Fruit fly (Drosophila melanogaster) whole organism, embryonic: ENCODE data around the gene CG5938.

Experiments
- B-H2 ChIP-seq: fragments of 200-800 bp; sonication (Bioruptor generic); optimal IDR thresholded peaks from 2 replicates; lab custom pipeline; 2018; ENCODE audit warnings: missing biosample characterization, mild to moderate bottlenecking, missing genetic modification characterization
- BtbVII ChIP-seq: fragments of 200-800 bp; sonication (Bioruptor generic); optimal IDR thresholded peaks from 3 replicates; lab custom pipeline; 2017; ENCODE audit warnings: missing biosample characterization, mild to moderate bottlenecking, missing genetic modification characterization
- CG1024 ChIP-seq: fragments of 200-800 bp; sonication (Bioruptor generic); IDR thresholded peaks from 2 replicates; pipeline ENCODE4 v1.3.6; 2022; ENCODE audit warnings: missing biosample characterization, missing genetic modification characterization
- CG11456 ChIP-seq: fragments of 200-800 bp; sonication (Bioruptor generic); IDR thresholded peaks from 3 replicates; pipeline ENCODE4 v1.3.6; 2022; ENCODE audit warnings: missing biosample characterization, missing genetic modification characterization
- CG12104 ChIP-seq: fragments of 200-800 bp; sonication (Bioruptor generic); optimal IDR thresholded peaks from 3 replicates; lab custom pipeline; 2016; ENCODE audit warnings: missing biosample characterization, missing genetic modification characterization
- CG12659 ChIP-seq: fragments of 200-800 bp; sonication (Bioruptor generic); optimal IDR thresholded peaks from 3 replicates; lab custom pipeline; 2017; ENCODE audit warnings: mild to moderate bottlenecking, missing biosample characterization, missing genetic modification reagents, missing genetic modification characterization
- CG12744 ChIP-seq: fragments of 200-800 bp; sonication (Bioruptor generic); optimal IDR thresholded peaks from 2 replicates; lab custom pipeline; 2016; ENCODE audit warnings: missing biosample characterization, missing genetic modification characterization
- CG13424 ChIP-seq: fragments of 200-800 bp; sonication (Bioruptor generic); optimal IDR thresholded peaks from 2 replicates; lab custom pipeline; 2019; ENCODE audit warnings: missing biosample characterization, mild to moderate bottlenecking, missing genetic modification characterization, moderate library complexity
- CG14710 ChIP-seq: fragments of 200-800 bp; sonication (Bioruptor generic); optimal IDR thresholded peaks from 3 replicates; lab custom pipeline; 2019; ENCODE audit warnings: missing biosample characterization, mild to moderate bottlenecking, missing genetic modification characterization, moderate library complexity
- CG16863 ChIP-seq: fragments of 200-800 bp; sonication (Bioruptor generic); optimal IDR thresholded peaks from 3 replicates; lab custom pipeline; 2016; ENCODE audit warnings: missing biosample characterization, missing genetic modification characterization
- CG18476 ChIP-seq: fragments of 200-800 bp; sonication (Bioruptor generic); optimal IDR thresholded peaks from 2 replicates; lab custom pipeline; 2016; ENCODE audit warnings: missing biosample characterization, mild to moderate bottlenecking, missing genetic modification characterization
- CG31224 ChIP-seq: fragments of 200-800 bp; sonication (Bioruptor generic); IDR thresholded peaks from 2 replicates; pipeline ENCODE4 v1.3.6; 2022; ENCODE audit warnings: missing biosample characterization, missing genetic modification characterization
- CG3163 ChIP-seq: fragments of 200-800 bp; sonication (Bioruptor generic); optimal IDR thresholded peaks from 3 replicates; lab custom pipeline; 2016; ENCODE audit warnings: missing biosample characterization, missing genetic modification characterization
- CG32532 ChIP-seq: fragments of 200-800 bp; sonication (Bioruptor generic); IDR thresholded peaks from 2 replicates; pipeline ENCODE4 v1.3.6; 2022; ENCODE audit warnings: missing biosample characterization, missing genetic modification characterization
- CG3838 ChIP-seq: fragments of 200-800 bp; sonication (Bioruptor generic); optimal IDR thresholded peaks from 3 replicates; lab custom pipeline; 2016; ENCODE audit warnings: missing biosample characterization, missing genetic modification characterization
- CG6254 ChIP-seq: fragments of 200-800 bp; sonication (Bioruptor generic); optimal IDR thresholded peaks from 3 replicates; lab custom pipeline; 2017; ENCODE audit warnings: mild to moderate bottlenecking, missing biosample characterization, missing genetic modification reagents, missing genetic modification characterization
- CG6272 ChIP-seq: fragments of 200-800 bp; sonication (Bioruptor generic); IDR thresholded peaks from 2 replicates; pipeline ENCODE4 v1.3.6; 2022; ENCODE audit warnings: missing biosample characterization, missing genetic modification characterization
- CG7745 ChIP-seq: fragments of 200-800 bp; sonication (Bioruptor generic); optimal IDR thresholded peaks from 2 replicates; lab custom pipeline; 2018; ENCODE audit warnings: missing biosample characterization, mild to moderate bottlenecking, missing genetic modification characterization, moderate library complexity
- CG8478 ChIP-seq: fragments of >200 bp; optimal IDR thresholded peaks from 2 replicates; lab custom pipeline; 2018
- CG8765 ChIP-seq: fragments of 200-800 bp; sonication (Bioruptor generic); IDR thresholded peaks from 2 replicates; pipeline ENCODE4 v1.3.6; 2022; ENCODE audit warnings: missing biosample characterization, missing genetic modification characterization
- D ChIP-seq, 2 experiments: fragments of 200-800 bp in 1 of 2; fragments of >200 bp in 1 of 2; sonication (Bioruptor generic) in 1 of 2; optimal IDR thresholded peaks; 2 replicates in 1 of 2; 3 replicates in 1 of 2; lab custom pipeline; 2017; ENCODE audit warnings: mild to moderate bottlenecking in 1 of 2, missing biosample characterization in 1 of 2, missing genetic modification characterization in 1 of 2, missing genetic modification reagents in 1 of 2
- Dp ChIP-seq: fragments of 200-800 bp; sonication (Bioruptor generic); optimal IDR thresholded peaks from 2 replicates; lab custom pipeline; 2018; ENCODE audit warnings: missing biosample characterization, mild to moderate bottlenecking, missing genetic modification characterization, moderate library complexity
- Hand ChIP-seq: fragments of 200-800 bp; sonication (Bioruptor generic); optimal IDR thresholded peaks from 2 replicates; lab custom pipeline; 2017; ENCODE audit warnings: mild to moderate bottlenecking, missing biosample characterization, missing genetic modification reagents, missing genetic modification characterization
- Hsf ChIP-seq: fragments of 200-800 bp; sonication (Bioruptor generic); optimal IDR thresholded peaks from 3 replicates; lab custom pipeline; 2016; ENCODE audit warnings: missing biosample characterization, missing genetic modification characterization
- Pdp1 ChIP-seq, 2 experiments: fragments of 200-800 bp; sonication (Bioruptor generic); optimal IDR thresholded peaks; 3 replicates each; lab custom pipeline; 2016; ENCODE audit warnings: missing biosample characterization in 2 of 2, missing genetic modification characterization in 2 of 2, mild to moderate bottlenecking in 1 of 2, moderate library complexity in 1 of 2
- Trl ChIP-seq, 3 experiments: fragments of >200 bp in 2 of 3; fragments of 200-800 bp in 1 of 3; sonication (Bioruptor generic) in 1 of 3; optimal IDR thresholded peaks; 2 replicates in 1 of 3; 3 replicates in 2 of 3; lab custom pipeline; 2016 to 2017; ENCODE audit warnings: missing biosample characterization in 1 of 3, missing genetic modification characterization in 1 of 3
- Xbp1 ChIP-seq: fragments of 200-800 bp; sonication (Bioruptor generic); optimal IDR thresholded peaks from 3 replicates; lab custom pipeline; 2016; ENCODE audit warnings: missing biosample characterization, mild to moderate bottlenecking, missing genetic modification characterization
- YL-1 ChIP-seq: fragments of 200-800 bp; sonication (Bioruptor generic); optimal IDR thresholded peaks from 3 replicates; lab custom pipeline; 2017; ENCODE audit warnings: missing biosample characterization, mild to moderate bottlenecking, missing genetic modification characterization
- chif ChIP-seq, 2 experiments: fragments of 200-800 bp; sonication (Bioruptor generic); optimal IDR thresholded peaks; 3 replicates each; lab custom pipeline; 2016; ENCODE audit warnings: missing biosample characterization in 2 of 2, missing genetic modification characterization in 2 of 2
- ems ChIP-seq: fragments of 200-800 bp; sonication (Bioruptor generic); optimal IDR thresholded peaks from 3 replicates; lab custom pipeline; 2016; ENCODE audit warnings: missing biosample characterization, missing genetic modification characterization
- esg ChIP-seq: fragments of 200-800 bp; sonication (Bioruptor generic); conservative IDR thresholded peaks from 2 replicates; pipeline ENCODE4 v1.3.6; 2022; ENCODE audit warnings: missing biosample characterization, missing genetic modification characterization
- fd96Cb ChIP-seq: fragments of 200-800 bp; sonication (Bioruptor generic); optimal IDR thresholded peaks from 2 replicates; lab custom pipeline; 2018; ENCODE audit warnings: missing biosample characterization, mild to moderate bottlenecking, missing genetic modification characterization, moderate library complexity
- gcm2 ChIP-seq: fragments of 200-800 bp; sonication (Bioruptor generic); optimal IDR thresholded peaks from 2 replicates; lab custom pipeline; 2016; ENCODE audit warnings: missing biosample characterization, missing genetic modification characterization
- grn ChIP-seq: fragments of 200-800 bp; sonication (Bioruptor generic); optimal IDR thresholded peaks from 3 replicates; lab custom pipeline; 2017; ENCODE audit warnings: missing biosample characterization, missing genetic modification characterization
- gsb ChIP-seq: fragments of 200-800 bp; sonication (Bioruptor generic); IDR thresholded peaks from 2 replicates; pipeline ENCODE4 v1.3.6; 2022; ENCODE audit warnings: missing biosample characterization, missing genetic modification characterization
- gt ChIP-seq: fragments of 200-800 bp; sonication (Bioruptor generic); IDR thresholded peaks from 2 replicates; pipeline ENCODE4 v1.3.6; 2022; ENCODE audit warnings: missing biosample characterization, missing genetic modification characterization
- lbe ChIP-seq: fragments of 200-800 bp; sonication (Bioruptor generic); optimal IDR thresholded peaks from 2 replicates; lab custom pipeline; 2016; ENCODE audit warnings: missing biosample characterization, mild to moderate bottlenecking, missing genetic modification characterization
- lmd ChIP-seq: fragments of 200-800 bp; sonication (Bioruptor generic); IDR thresholded peaks from 2 replicates; pipeline ENCODE4 v1.3.6; 2022; ENCODE audit warnings: missing biosample characterization, missing genetic modification characterization
- otp ChIP-seq: fragments of 200-800 bp; sonication (Bioruptor generic); IDR thresholded peaks from 3 replicates; pipeline ENCODE4, ENCODE4 v1.3.6; 2022; ENCODE audit warnings: missing biosample characterization, missing genetic modification characterization
- phol ChIP-seq: fragments of 200-800 bp; sonication (Bioruptor generic); optimal IDR thresholded peaks from 3 replicates; lab custom pipeline; 2018; ENCODE audit warnings: missing biosample characterization, mild to moderate bottlenecking, missing genetic modification characterization, moderate library complexity
- prd ChIP-seq, 3 experiments: fragments of >200 bp in 2 of 3; fragments of 200-800 bp in 1 of 3; sonication (Bioruptor generic) in 1 of 3; optimal IDR thresholded peaks in 2 of 3; IDR thresholded peaks in 1 of 3; 2 replicates in 2 of 3; 3 replicates in 1 of 3; pipeline versions ENCODE4 v1.3.6 to Lab custom; 2017 to 2022; ENCODE audit warnings: missing biosample characterization in 1 of 3, missing genetic modification characterization in 1 of 3
- pros ChIP-seq: fragments of 200-800 bp; sonication (Bioruptor generic); optimal IDR thresholded peaks from 3 replicates; lab custom pipeline; 2019; ENCODE audit warnings: missing biosample characterization, mild to moderate bottlenecking, missing genetic modification characterization, moderate library complexity
- pum ChIP-seq: fragments of 200-800 bp; sonication (Bioruptor generic); optimal IDR thresholded peaks from 2 replicates; lab custom pipeline; 2016; ENCODE audit warnings: missing biosample characterization, missing genetic modification characterization
- row ChIP-seq: fragments of 200-800 bp; sonication (Bioruptor generic); IDR thresholded peaks from 3 replicates; pipeline ENCODE4 v1.3.6; 2022; ENCODE audit warnings: missing biosample characterization, missing genetic modification characterization
- sc ChIP-seq, 3 experiments: fragments of >200 bp in 2 of 3; fragments of 200-800 bp in 1 of 3; sonication (Bioruptor generic) in 1 of 3; optimal IDR thresholded peaks; 2 replicates in 2 of 3; 3 replicates in 1 of 3; lab custom pipeline; 2017; ENCODE audit warnings: mild to moderate bottlenecking in 1 of 3, missing biosample characterization in 1 of 3, missing genetic modification characterization in 1 of 3, missing genetic modification reagents in 1 of 3
- trem ChIP-seq: fragments of 200-800 bp; optimal IDR thresholded peaks from 3 replicates; lab custom pipeline; 2019; ENCODE audit warnings: missing biosample characterization, mild to moderate bottlenecking, missing genetic modification characterization, moderate library complexity
- tup ChIP-seq: fragments of 200-800 bp; sonication (Bioruptor generic); optimal IDR thresholded peaks from 2 replicates; lab custom pipeline; 2016; ENCODE audit warnings: missing biosample characterization, mild to moderate bottlenecking, missing genetic modification characterization, moderate library complexity

CG5938 gene

DNA sequence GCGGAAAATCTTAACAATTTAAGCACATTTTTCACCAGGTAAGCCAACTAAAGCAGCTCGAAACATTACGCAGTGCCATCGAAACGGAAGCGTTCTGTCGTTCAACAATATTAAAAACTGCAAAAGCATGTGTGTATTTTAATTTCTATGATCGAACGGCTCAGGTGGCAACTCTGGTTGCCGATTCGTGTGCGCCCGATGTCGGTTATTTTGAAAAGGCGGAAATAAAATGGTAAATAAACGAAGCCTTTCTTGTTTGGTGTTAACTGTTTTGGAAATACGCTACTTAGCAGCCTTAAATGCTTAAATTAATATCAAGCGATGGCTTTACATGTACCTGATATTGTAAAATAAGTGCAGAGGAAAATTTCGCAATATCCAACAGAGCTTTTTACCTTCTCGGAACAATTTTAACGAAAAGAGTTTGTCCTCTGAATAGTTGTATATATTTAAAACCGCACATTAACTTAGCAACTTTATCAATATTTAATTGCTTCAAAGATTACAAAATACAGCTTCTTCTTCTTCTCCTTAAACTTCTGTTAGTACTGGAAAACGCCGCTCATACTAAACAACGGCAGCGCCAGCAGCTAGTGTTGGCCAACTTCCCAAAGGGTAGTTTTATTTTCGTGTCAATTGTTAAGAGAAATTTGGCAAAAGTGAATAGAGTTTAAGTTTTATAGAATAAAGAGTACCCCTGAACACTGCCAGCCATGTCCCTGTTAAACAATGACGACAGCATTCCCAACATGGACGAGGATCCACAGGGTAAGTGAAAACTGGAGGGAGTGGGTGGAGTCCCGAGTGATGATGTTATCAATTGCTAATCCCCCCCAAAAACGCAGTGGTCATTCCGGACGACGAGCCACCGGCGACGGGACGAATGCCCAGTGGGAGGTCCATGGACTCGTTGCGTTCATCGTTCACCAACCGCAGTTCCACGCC is 1.2 kb upstream of the CG5938 start, which contains the start of gene CG5934 (continued):
- peak; percentile 57 for TF ChIP-seq ems (GFP tag; lab: Kevin White, UChicago)
- TF ChIP-seq gt (GFP tag; lab: Robert Waterston, UW), result no peak
- TF ChIP-seq CG14710, result peak; percentile 39
- TF ChIP-seq row (GFP tag; lab: Robert Waterston, UW), result 0 out of 3 replicates have a peak, but pooled peaks have one; percentile 9
- no peak for TF ChIP-seq CG12744 (GFP tag; lab: Kevin White, UChicago)
- TF ChIP-seq tup, result no peak
- TF ChIP-seq YL-1 (GFP tag; lab: Kevin White, UChicago), result peak; percentile 1
- TF ChIP-seq sc (optimal IDR thresholded peaks at IDR 0.05; lab: Kevin White, UChicago), result no peak
- no peak for TF ChIP-seq sc (GFP tag; optimal IDR thresholded peaks at IDR 0.05; lab: Kevin White, UChicago)
- no peak for TF ChIP-seq CG13424
- TF ChIP-seq CG8478, result no peak
- no peak for TF ChIP-seq pros (GFP tag; lab: Kevin White, UChicago)
- TF ChIP-seq CG31224 (GFP tag; lab: Robert Waterston, UW), result no peak
- TF ChIP-seq BtbVII, result no peak
- TF ChIP-seq Dp, result peak; percentile 47
- TF ChIP-seq Trl (optimal IDR thresholded peaks at IDR 0.05; lab: Kevin White, UChicago), result no peak
- TF ChIP-seq Trl (GFP tag; optimal IDR thresholded peaks at IDR 0.05; lab: Kevin White, UChicago), result peak; percentile 61
- no peak for TF ChIP-seq gcm2
- TF ChIP-seq CG16863 (GFP tag; lab: Kevin White, UChicago), result no peak
- no peak; the same call in 1 of the 2 replicates for TF ChIP-seq lmd (GFP tag; lab: Robert Waterston, UW)
- TF ChIP-seq CG6272 (GFP tag; lab: Robert Waterston, UW), result no peak
- TF ChIP-seq gsb, result no peak
- no peak for TF ChIP-seq D (optimal IDR thresholded peaks at IDR 0.05; lab: Kevin White, UChicago)
- TF ChIP-seq D (GFP tag; optimal IDR thresholded peaks at IDR 0.05; lab: Kevin White, UChicago), result no peak
- TF ChIP-seq CG12659, result peak; percentile 62
- TF ChIP-seq CG6254 (GFP tag; lab: Kevin White, UChicago), result no peak
- peak; percentile 25 for TF ChIP-seq pum (GFP tag; lab: Kevin White, UChicago)
- TF ChIP-seq esg, result no peak
- no peak for TF ChIP-seq lbe
- TF ChIP-seq chif (GFP tag; optimal IDR thresholded peaks at IDR 0.05; lab: Kevin White, UChicago), result no peak
- TF ChIP-seq grn (GFP tag; lab: Kevin White, UChicago), result peak; percentile 20
- TF ChIP-seq CG1024, result no peak
- TF ChIP-seq otp (GFP tag; lab: Robert Waterston, UW), result no peak
- peak; percentile 29 for TF ChIP-seq Hsf (GFP tag; lab: Kevin White, UChicago)
- TF ChIP-seq B-H2 (GFP tag; lab: Kevin White, UChicago), result peak; percentile 59
- TF ChIP-seq CG12104, result no peak
- no peak for TF ChIP-seq prd (optimal IDR thresholded peaks at IDR 0.05; lab: Kevin White, UChicago)
- TF ChIP-seq prd (GFP tag; IDR thresholded peaks at IDR 0.05; lab: Robert Waterston, UW), result no peak
- TF ChIP-seq trem (tag; lab: Kevin White, UChicago), result peak; percentile 49
- peak in 1 of 2 experiments; percentile 63 for TF ChIP-seq Pdp1 (GFP tag; optimal IDR thresholded peaks at IDR 0.05; lab: Kevin White, UChicago)
- peak; percentile 24 for TF ChIP-seq phol (tag; lab: Kevin White, UChicago)
- peak; percentile 77; the same call in 2 of the 3 replicates for TF ChIP-seq CG11456 (GFP tag; lab: Robert Waterston, UW)
- TF ChIP-seq CG7745 (tag; lab: Kevin White, UChicago), result no peak
- no peak for TF ChIP-seq CG32532 (GFP tag; lab: Robert Waterston, UW)
- TF ChIP-seq Hand, result no peak
- TF ChIP-seq CG3838, result no peak
- no peak for TF ChIP-seq CG8765 (GFP tag; lab: Robert Waterston, UW)
- no peak for TF ChIP-seq fd96Cb (tag; lab: Kevin White, UChicago)
- TF ChIP-seq CG3163 (GFP tag; lab: Kevin White, UChicago), result no peak
- TF ChIP-seq CG18476 (GFP tag; lab: Kevin White, UChicago), result peak; percentile 12
- TF ChIP-seq Xbp1, result peak; percentile 10
